Fruit fly (Drosophila melanogaster): Measurements from ENCODE around the gene Grd.
"Not testable (repeated sequence)": the region's sequence is repeated elsewhere in the genome, so short reads cannot be mapped to it uniquely, and the experiment has no call there.

The Grd gene

dm6 chr3L:17842892-17843703 is 20.0 kb downstream of the Grd start, which contains the start of gene CG5567:
TSS of gene CG5567 (minus strand) at chr3L:17843544.
- TF ChIP-seq CG17801 (GFP tag; optimal IDR thresholded peaks at IDR 0.05; ENCODE audit: partially characterized antibody), result peak; percentile 11

- TF ChIP-seq CG17801 (GFP tag; optimal IDR thresholded peaks at IDR 0.05; ENCODE audit: partially characterized antibody), result peak; percentile 67
Observed at dm6 chr3L:17846169-17846981, 23.2 kb downstream of the Grd start, which contains the start of the genes MED19 and CG7430. TSS of gene MED19 (minus strand) at chr3L:17846501. TSS of gene CG7430 (plus strand) at chr3L:17846916.

dm6 chr3L:17846982-17847355 is 23.8 kb downstream of the Grd start:
- peak; percentile 5 for TF ChIP-seq CG17801 (GFP tag; optimal IDR thresholded peaks at IDR 0.05; ENCODE audit: partially characterized antibody)

dm6 chr3L:17849517-17849916 is 26.4 kb downstream of the Grd start, which contains the start of gene TrpRS-m:
TSS of gene TrpRS-m (plus strand) at chr3L:17849727.
- no peak for TF ChIP-seq CG17801 (GFP tag; optimal IDR thresholded peaks at IDR 0.05; ENCODE audit: partially characterized antibody)

dm6 chr3L:17856655-17857479 is 33.7 kb downstream of the Grd start, which contains the start of gene CG5535:
TSS of gene CG5535 (minus strand) at chr3L:17856794.
- peak; percentile 40 for TF ChIP-seq CG17801 (GFP tag; optimal IDR thresholded peaks at IDR 0.05; ENCODE audit: partially characterized antibody)

dm6 chr3L:17858174-17858573 is 35.0 kb downstream of the Grd start, which contains the start of gene CG34002:
TSS of gene CG34002 (plus strand) at chr3L:17858474.
- TF ChIP-seq CG17801 (GFP tag; optimal IDR thresholded peaks at IDR 0.05; ENCODE audit: partially characterized antibody), result not testable (repeated sequence)

dm6 chr3L:17878781-17879360 is 55.7 kb downstream of the Grd start, which contains the start of gene CG7408:
TSS of gene CG7408 (plus strand) at chr3L:17879096.
- peak; percentile 9 for TF ChIP-seq CG17801 (GFP tag; optimal IDR thresholded peaks at IDR 0.05; ENCODE audit: partially characterized antibody)

dm6 chr3L:17884276-17884675 is 61.1 kb downstream of the Grd start, which contains the start of gene CG5506:
TSS of gene CG5506 (minus strand) at chr3L:17884376.
- no peak for TF ChIP-seq CG17801 (GFP tag; optimal IDR thresholded peaks at IDR 0.05; ENCODE audit: partially characterized antibody)

- TF ChIP-seq CG17801 (GFP tag; optimal IDR thresholded peaks at IDR 0.05; ENCODE audit: partially characterized antibody), result no peak
Observed at dm6 chr3L:17886545-17886944, 63.4 kb downstream of the Grd start, which contains the start of gene CG16775. TSS of gene CG16775 (minus strand) at chr3L:17886645.

dm6 chr3L:17887393-17887792 is 64.3 kb downstream of the Grd start, which contains the start of gene CG7402:
TSS of gene CG7402 (plus strand) at chr3L:17887705.
- no peak for TF ChIP-seq CG17801 (GFP tag; optimal IDR thresholded peaks at IDR 0.05; ENCODE audit: partially characterized antibody)
